Worm (Caenorhabditis elegans) whole organism, early embryonic: ENCODE results near the gene rike-1.

Experiments
- B0310.2 ChIP-seq: sonication (generic microtip); optimal IDR thresholded peaks from 2 replicates; lab custom pipeline; 2016; ENCODE audit warnings: mild to moderate bottlenecking, missing genetic modification characterization, missing compliant biosample characterization
- F13C5.2 ChIP-seq: sonication (generic microtip); optimal IDR thresholded peaks from 2 replicates; lab custom pipeline; 2017; ENCODE audit warnings: mild to moderate bottlenecking, missing genetic modification characterization, inconsistent platforms, missing compliant biosample characterization
- ama-1 ChIP-seq: fragments of 150-350 bp; optimal IDR thresholded peaks from 2 replicates; lab custom pipeline; 2014
- ceh-13 ChIP-seq: fragments of 200-800 bp; sonication (Bioruptor generic); optimal IDR thresholded peaks from 2 replicates; lab custom pipeline; 2018; ENCODE audit warnings: mild to moderate bottlenecking, missing genetic modification characterization, missing compliant biosample characterization
- ets-7 ChIP-seq: sonication (generic microtip); optimal IDR thresholded peaks from 2 replicates; lab custom pipeline; 2016; ENCODE audit warnings: missing genotype, missing genetic modification characterization, missing compliant biosample characterization
- flt-1 ChIP-seq: fragments of 200-800 bp; sonication (Bioruptor generic); IDR thresholded peaks from 2 replicates; pipeline ENCODE4 v1.3.6; 2022; ENCODE audit warnings: missing genetic modification characterization, missing compliant biosample characterization
- hmbx-1 ChIP-seq: sonication (generic microtip); optimal IDR thresholded peaks from 2 replicates; lab custom pipeline; 2016; ENCODE audit warnings: mild to moderate bottlenecking, missing genetic modification characterization, missing compliant biosample characterization
- hnd-1 ChIP-seq: sonication (generic microtip); optimal IDR thresholded peaks from 2 replicates; lab custom pipeline; 2016; ENCODE audit warnings: missing genetic modification characterization, missing compliant biosample characterization
- pes-1 ChIP-seq: fragments of 200-800 bp; sonication (Bioruptor generic); IDR thresholded peaks from 2 replicates; pipeline ENCODE4 v1.3.6; 2022; ENCODE audit warnings: missing genetic modification reagents, missing genetic modification characterization, missing compliant biosample characterization
- scrt-1 ChIP-seq: fragments of 200-800 bp; sonication (Bioruptor generic); IDR thresholded peaks from 2 replicates; pipeline ENCODE4 v1.3.6; 2022; ENCODE audit warnings: missing genetic modification characterization, missing compliant biosample characterization
- tbx-11 ChIP-seq: fragments of 200-800 bp; sonication (Bioruptor generic); IDR thresholded peaks from 2 replicates; pipeline ENCODE4 v1.3.6; 2022; ENCODE audit warnings: missing genetic modification characterization, missing compliant biosample characterization
- tbx-37 ChIP-seq: fragments of 200-800 bp; sonication (Bioruptor generic); conservative IDR thresholded peaks from 2 replicates; pipeline ENCODE4 v1.3.6; 2022; ENCODE audit warnings: missing genetic modification reagents, missing genetic modification characterization, missing compliant biosample characterization

- TF ChIP-seq ceh-13 (no peak), ama-1 (lab: Kevin White, UChicago) (no peak), pes-1 (GFP tag; lab: Robert Waterston, UW) (no peak), B0310.2 (tag; lab: Kevin White, UChicago) (no peak), hnd-1 (tag; lab: Kevin White, UChicago) (no peak), tbx-11 (GFP tag; lab: Robert Waterston, UW) (no peak), tbx-37 (GFP tag; lab: Robert Waterston, UW) (no peak), F13C5.2 (no peak), flt-1 (GFP tag; lab: Robert Waterston, UW) (no peak), ets-7 (no peak), scrt-1 (no peak), hmbx-1 (tag; lab: Kevin White, UChicago) (no peak)
Measured at ce11 chrV:14525089-14525488, 20.6 kb downstream of the rike-1 start, which contains the start of gene hda-1.
